Worm (Caenorhabditis elegans) whole organism, midembryonic: ENCODE data around the gene icln-1.

Experiments
- T22C8.4 ChIP-seq: fragments of 200-800 bp; sonication (Bioruptor generic); IDR thresholded peaks from 2 replicates; pipeline ENCODE4 v1.3.6; 2022; ENCODE audit warnings: missing genetic modification characterization, missing compliant biosample characterization
- flt-1 ChIP-seq: fragments of 200-800 bp; sonication (Bioruptor generic); IDR thresholded peaks from 2 replicates; pipeline ENCODE4 v1.3.6; 2022; ENCODE audit warnings: missing genetic modification characterization, missing compliant biosample characterization
- tab-1 ChIP-seq: fragments of 200-800 bp; sonication (Bioruptor generic); IDR thresholded peaks from 2 replicates; pipeline ENCODE4 v1.3.6; 2022; ENCODE audit warnings: missing genetic modification characterization, missing compliant biosample characterization

DNA sequence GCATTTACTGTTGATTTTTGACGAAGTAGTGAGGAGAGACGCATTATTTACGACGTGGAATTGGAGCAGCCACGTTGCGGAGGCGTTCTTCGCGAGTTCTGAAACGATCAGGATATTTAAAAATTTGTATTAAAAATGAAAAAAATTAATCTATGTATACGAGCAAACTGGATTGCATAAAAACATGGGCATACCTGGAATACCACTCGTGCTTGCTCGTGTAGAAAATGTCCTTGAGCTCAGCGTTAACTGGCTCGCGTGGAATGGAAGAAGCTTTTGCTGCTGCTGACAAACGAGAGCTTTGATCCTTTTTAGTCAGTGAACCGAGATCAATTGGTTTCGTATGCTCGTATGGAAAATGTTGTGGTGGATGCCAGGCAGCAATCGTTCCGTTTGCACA is 1.5 kb downstream of the icln-1 start, which contains the start of gene lpl-1:
- TF ChIP-seq T22C8.4 (no peak), tab-1 (GFP tag; lab: Robert Waterston, UW) (no peak), flt-1 (GFP tag; lab: Robert Waterston, UW) (no peak)
